Worm (Caenorhabditis elegans) whole organism, late embryonic: ENCODE results near the gene Y39A3CL.4.

ENCODE experiments used
- ceh-30 ChIP-seq: fragments of 150-350 bp; optimal IDR thresholded peaks from 2 replicates; lab custom pipeline; 2014; ENCODE audit warnings: missing biosample characterization, missing genetic modification characterization
- ceh-34 ChIP-seq: sonication (generic microtip); optimal IDR thresholded peaks from 2 replicates; lab custom pipeline; 2016; ENCODE audit warnings: mild to moderate bottlenecking, missing genetic modification characterization, missing compliant biosample characterization
- dve-1 ChIP-seq: sonication (generic microtip); optimal IDR thresholded peaks from 2 replicates; lab custom pipeline; 2017; ENCODE audit warnings: antibody characterized with exemption, mild to moderate bottlenecking, missing genetic modification characterization, missing compliant biosample characterization
- ets-4 ChIP-seq: sonication (generic microtip); optimal IDR thresholded peaks from 2 replicates; lab custom pipeline; 2016; ENCODE audit warnings: missing genetic modification characterization, missing compliant biosample characterization
- lim-6 ChIP-seq: sonication (generic microtip); optimal IDR thresholded peaks from 2 replicates; lab custom pipeline; 2016; ENCODE audit warnings: missing genetic modification characterization, missing compliant biosample characterization
- madf-2 ChIP-seq: sonication (generic microtip); optimal IDR thresholded peaks from 2 replicates; lab custom pipeline; 2017; ENCODE audit warnings: missing genetic modification characterization, missing compliant biosample characterization
- mec-3 ChIP-seq: sonication (generic microtip); optimal IDR thresholded peaks from 2 replicates; lab custom pipeline; 2016; ENCODE audit warnings: borderline replicate concordance, missing genetic modification characterization, missing compliant biosample characterization
- npax-4 ChIP-seq: sonication (generic microtip); optimal IDR thresholded peaks from 2 replicates; lab custom pipeline; 2016; ENCODE audit warnings: missing genetic modification characterization, missing compliant biosample characterization
- pha-4 ChIP-seq: fragments of 150-350 bp; optimal IDR thresholded peaks from 2 replicates; lab custom pipeline; 2018; ENCODE audit warnings: missing biosample characterization, missing genetic modification reagents, missing genetic modification characterization
- pqm-1 ChIP-seq: sonication (generic microtip); optimal IDR thresholded peaks from 2 replicates; lab custom pipeline; 2016; ENCODE audit warnings: missing genetic modification characterization, missing compliant biosample characterization
- sox-4 ChIP-seq: sonication (generic microtip); optimal IDR thresholded peaks from 2 replicates; lab custom pipeline; 2017; ENCODE audit warnings: mild to moderate bottlenecking, missing genetic modification characterization, inconsistent platforms, missing compliant biosample characterization

DNA sequence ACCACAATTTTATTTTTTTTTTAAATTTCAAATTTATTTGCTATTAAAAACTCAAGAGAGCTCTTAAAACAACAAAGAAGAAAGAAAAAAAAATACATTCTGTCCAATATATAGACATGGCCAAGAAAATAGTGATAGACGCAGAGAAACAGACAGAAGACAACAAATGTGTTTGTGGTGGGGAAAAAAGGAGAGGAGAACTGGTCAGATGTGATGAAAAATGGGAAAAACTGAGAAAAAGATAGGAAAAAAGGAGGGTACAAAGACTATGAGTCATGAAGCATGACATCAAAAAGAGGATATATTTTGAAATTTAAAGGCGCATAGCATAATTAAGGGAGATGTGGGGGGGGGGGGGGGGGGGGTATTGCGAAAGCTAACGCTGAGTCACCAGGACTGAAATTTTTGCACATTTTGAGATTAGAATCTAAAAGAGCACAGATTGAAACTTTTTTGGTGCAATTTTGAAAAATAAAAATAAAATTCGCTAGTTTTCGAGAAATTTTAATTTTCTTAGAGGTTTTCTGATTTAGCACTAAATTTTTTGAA lies 41.3 kb upstream of the Y39A3CL.4 start:
- TF ChIP-seq ets-4 (tag; lab: Kevin White, UChicago): no peak
- TF ChIP-seq madf-2 (tag; lab: Kevin White, UChicago): no peak
- TF ChIP-seq sox-4 (tag; lab: Kevin White, UChicago): no peak
- TF ChIP-seq dve-1: no peak
- no peak for TF ChIP-seq mec-3
- TF ChIP-seq npax-4: no peak
- no peak for TF ChIP-seq ceh-30 (tag; lab: Kevin White, UChicago)
- no peak for TF ChIP-seq ceh-34 (tag; lab: Kevin White, UChicago)
- TF ChIP-seq pha-4: no peak
- no peak for TF ChIP-seq pqm-1 (tag; lab: Kevin White, UChicago)
- TF ChIP-seq lim-6 (tag; lab: Kevin White, UChicago): no peak
